Worm (Caenorhabditis elegans) whole organism, mixed stage, embryonic: ENCODE results near the gene Y39A3A.2.

ENCODE experiments used
- M03D4.4 ChIP-seq: sonication (generic microtip); optimal IDR thresholded peaks from 2 replicates; lab custom pipeline; 2017; ENCODE audit warnings: mild to moderate bottlenecking, missing genetic modification characterization, missing compliant biosample characterization
- bed-3 ChIP-seq: fragments of 200-800 bp; sonication (Bioruptor generic); optimal IDR thresholded peaks from 3 replicates; lab custom pipeline; 2018; ENCODE audit warnings: mild to moderate bottlenecking, missing genetic modification characterization, moderate library complexity, missing compliant biosample characterization
- blmp-1 ChIP-seq: fragments of 150-350 bp; optimal IDR thresholded peaks from 2 replicates; lab custom pipeline; 2014; ENCODE audit warnings: missing biosample characterization, missing genetic modification characterization
- ceh-39 ChIP-seq: fragments of 150-350 bp; optimal IDR thresholded peaks from 2 replicates; lab custom pipeline; 2014; ENCODE audit warnings: missing biosample characterization, missing genetic modification characterization
- ceh-43 ChIP-seq: fragments of 200-800 bp; sonication (Bioruptor generic); optimal IDR thresholded peaks from 2 replicates; lab custom pipeline; 2018; ENCODE audit warnings: mild to moderate bottlenecking, missing genetic modification characterization, moderate library complexity, missing compliant biosample characterization
- ces-1 ChIP-seq: fragments of 150-350 bp; optimal IDR thresholded peaks from 2 replicates; lab custom pipeline; 2014; ENCODE audit warnings: missing biosample characterization, missing genetic modification reagents, missing genetic modification characterization
- cnd-1 ChIP-seq: fragments of 200-800 bp; sonication (Bioruptor generic); optimal IDR thresholded peaks from 2 replicates; lab custom pipeline; 2018; ENCODE audit warnings: mild to moderate bottlenecking, missing genetic modification characterization, missing compliant biosample characterization
- elt-1 ChIP-seq: sonication (generic microtip); optimal IDR thresholded peaks from 2 replicates; lab custom pipeline; 2017; ENCODE audit warnings: missing genetic modification characterization, mild to moderate bottlenecking, missing compliant biosample characterization, antibody characterized with exemption, moderate library complexity, borderline replicate concordance; ENCODE audit not compliant: insufficient read depth
- elt-3 ChIP-seq: fragments of 150-350 bp; optimal IDR thresholded peaks from 2 replicates; lab custom pipeline; 2014; ENCODE audit warnings: missing biosample characterization, missing genetic modification characterization
- flh-1 ChIP-seq: fragments of 200-800 bp; sonication (Bioruptor generic); optimal IDR thresholded peaks from 2 replicates; lab custom pipeline; 2018; ENCODE audit warnings: mild to moderate bottlenecking, missing genetic modification characterization, moderate library complexity, missing compliant biosample characterization
- ham-2 ChIP-seq: fragments of 200-800 bp; sonication (Bioruptor generic); optimal IDR thresholded peaks from 2 replicates; lab custom pipeline; 2018; ENCODE audit warnings: mild to moderate bottlenecking, missing genetic modification characterization, missing compliant biosample characterization
- hlh-1 ChIP-seq: fragments of 150-350 bp; optimal IDR thresholded peaks from 2 replicates; lab custom pipeline; 2014; ENCODE audit warnings: missing biosample characterization, missing genetic modification reagents, missing genetic modification characterization
- lin-13 ChIP-seq: fragments of 150-350 bp; optimal IDR thresholded peaks from 2 replicates; lab custom pipeline; 2014; ENCODE audit warnings: missing biosample characterization, missing genetic modification characterization
- lin-32 ChIP-seq: fragments of 200-800 bp; sonication (Bioruptor generic); optimal IDR thresholded peaks from 2 replicates; lab custom pipeline; 2018; ENCODE audit warnings: mild to moderate bottlenecking, missing genetic modification characterization, missing compliant biosample characterization
- lsy-2 ChIP-seq: fragments of 150-350 bp; optimal IDR thresholded peaks from 2 replicates; lab custom pipeline; 2014; ENCODE audit warnings: missing biosample characterization, missing genetic modification characterization
- mab-5 ChIP-seq: fragments of 150-350 bp; optimal IDR thresholded peaks from 2 replicates; lab custom pipeline; 2014; ENCODE audit warnings: missing biosample characterization, missing genetic modification characterization
- mep-1 ChIP-seq: fragments of 150-350 bp; optimal IDR thresholded peaks from 2 replicates; lab custom pipeline; 2017; ENCODE audit warnings: missing biosample characterization, missing genetic modification reagents, missing genetic modification characterization, inconsistent platforms
- mls-2 ChIP-seq: sonication (generic microtip); optimal IDR thresholded peaks from 2 replicates; lab custom pipeline; 2016; ENCODE audit warnings: mild to moderate bottlenecking, missing genetic modification characterization, moderate library complexity, missing compliant biosample characterization
- nhr-12 ChIP-seq: fragments of 150-350 bp; optimal IDR thresholded peaks from 2 replicates; lab custom pipeline; 2014; ENCODE audit warnings: missing biosample characterization, missing genetic modification characterization
- nhr-2 ChIP-seq: fragments of 150-350 bp; optimal IDR thresholded peaks from 2 replicates; lab custom pipeline; 2014; ENCODE audit warnings: missing biosample characterization, missing genetic modification characterization
- nhr-237 ChIP-seq: fragments of 150-350 bp; optimal IDR thresholded peaks from 2 replicates; lab custom pipeline; 2014; ENCODE audit warnings: missing biosample characterization, missing genetic modification characterization
- nhr-28 ChIP-seq: fragments of 150-350 bp; optimal IDR thresholded peaks from 2 replicates; lab custom pipeline; 2014; ENCODE audit warnings: missing biosample characterization, missing genetic modification characterization
- pha-4 ChIP-seq: fragments of 150-350 bp; optimal IDR thresholded peaks from 2 replicates; lab custom pipeline; 2018; ENCODE audit warnings: missing biosample characterization, missing genetic modification reagents, missing genetic modification characterization
- sem-2 ChIP-seq: fragments of 200-800 bp; sonication (Bioruptor generic); optimal IDR thresholded peaks from 2 replicates; lab custom pipeline; 2018; ENCODE audit warnings: mild to moderate bottlenecking, missing genetic modification characterization, missing compliant biosample characterization
- sptf-1 ChIP-seq: sonication (generic microtip); optimal IDR thresholded peaks from 2 replicates; lab custom pipeline; 2017; ENCODE audit warnings: mild to moderate bottlenecking, missing genetic modification characterization, moderate library complexity, missing compliant biosample characterization
- tbx-8 ChIP-seq: fragments of 200-800 bp; sonication (Bioruptor generic); optimal IDR thresholded peaks from 2 replicates; lab custom pipeline; 2018; ENCODE audit warnings: mild to moderate bottlenecking, missing genetic modification characterization, moderate library complexity, missing compliant biosample characterization
- unc-39 ChIP-seq: fragments of 150-350 bp; optimal IDR thresholded peaks from 2 replicates; lab custom pipeline; 2014; ENCODE audit warnings: missing biosample characterization, missing genetic modification characterization
- unc-62 ChIP-seq: fragments of 150-350 bp; optimal IDR thresholded peaks from 2 replicates; lab custom pipeline; 2014; ENCODE audit warnings: missing biosample characterization, missing genetic modification reagents, missing genetic modification characterization
- zip-8 ChIP-seq: fragments of 150-350 bp; optimal IDR thresholded peaks from 2 replicates; lab custom pipeline; 2014; ENCODE audit warnings: missing biosample characterization, missing genetic modification characterization
- ztf-11 ChIP-seq: fragments of 150-350 bp; optimal IDR thresholded peaks from 2 replicates; lab custom pipeline; 2014; ENCODE audit warnings: missing biosample characterization, missing genetic modification characterization

Y39A3A.2 gene

DNA sequence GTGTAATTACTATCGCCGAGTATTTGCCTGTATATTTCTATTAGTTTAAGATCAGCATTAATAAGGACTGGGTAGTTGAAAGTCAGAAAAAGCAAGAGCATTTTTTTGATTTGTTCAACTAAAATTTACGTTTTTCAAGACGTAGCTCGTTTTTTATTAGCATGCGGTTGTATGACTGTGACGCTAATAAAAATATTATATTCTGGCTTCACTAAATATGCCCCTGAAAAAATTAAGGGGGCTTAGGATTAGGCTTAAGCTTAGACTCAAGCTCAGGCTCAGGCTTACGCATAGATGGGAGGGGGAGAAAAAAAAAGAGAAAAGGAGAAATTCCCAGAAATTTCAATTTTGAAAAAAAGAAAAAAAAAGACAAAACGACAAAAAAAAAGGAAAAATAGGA is at the start of gene Y39A3A.2:
TSS of gene Y39A3A.2 (minus strand) at position 101 of the 400 bp plus-strand sequence.
- TF ChIP-seq hlh-1 (tag; lab: Kevin White, UChicago) (no peak), elt-3 (tag; lab: Kevin White, UChicago) (no peak), M03D4.4 (tag; lab: Kevin White, UChicago) (no peak), elt-1 (tag; lab: Kevin White, UChicago) (no peak), nhr-12 (no peak), tbx-8 (no peak), lin-32 (no peak), ceh-39 (tag; lab: Kevin White, UChicago) (no peak), unc-39 (tag; lab: Kevin White, UChicago) (no peak), mls-2 (no peak), bed-3 (GFP tag; lab: Kevin White, UChicago) (no peak), ztf-11 (tag; lab: Kevin White, UChicago) (no peak), lsy-2 (no peak), mep-1 (tag; lab: Kevin White, UChicago) (no peak)

DNA sequence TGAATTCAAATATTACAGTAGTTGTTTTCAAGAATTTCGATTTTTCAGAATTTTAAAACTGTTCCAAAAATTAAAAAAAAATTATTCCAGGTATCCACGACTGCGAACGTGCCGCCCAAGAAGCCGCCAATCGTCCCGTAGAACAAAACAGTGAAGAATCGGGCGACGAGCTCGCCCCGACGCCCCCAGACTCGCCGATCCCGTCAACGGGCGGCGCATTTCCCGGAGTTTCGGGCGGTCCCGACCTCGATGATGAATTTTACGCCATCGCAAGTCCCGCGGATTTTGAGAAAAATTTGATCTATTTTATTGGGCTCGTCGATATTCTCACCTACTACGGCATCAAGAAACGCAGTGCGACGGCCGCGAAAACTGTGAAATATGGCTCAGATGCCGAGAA is 48.5 kb upstream of the Y39A3A.2 start:
- TF ChIP-seq cnd-1 (no peak), elt-1 (tag; lab: Kevin White, UChicago) (no peak), nhr-12 (no peak)

DNA sequence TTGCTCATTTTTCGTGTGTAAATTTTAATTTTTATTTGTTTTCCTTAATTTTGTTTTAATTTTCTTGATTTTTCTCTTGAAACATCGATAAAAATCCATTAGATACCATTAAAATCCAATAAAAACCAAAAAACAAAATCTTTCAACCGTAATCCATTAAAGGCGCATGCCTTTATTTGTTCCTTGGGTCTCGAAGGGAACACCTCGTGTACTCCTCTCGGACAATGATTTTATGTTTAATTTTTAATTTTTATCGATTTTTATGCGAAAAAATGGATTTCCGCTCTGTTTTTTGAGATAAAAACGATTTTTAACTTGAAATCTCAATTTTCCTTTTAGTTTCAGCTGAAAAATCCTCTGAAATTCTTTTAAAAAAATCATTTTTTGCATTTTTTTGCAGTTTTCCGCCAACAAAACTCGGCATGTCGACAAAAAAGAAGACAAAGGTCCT is 44.5 kb upstream of the Y39A3A.2 start, which contains the start of gene ppk-2:
TSS of gene ppk-2 (plus strand) at position 401 of the 451 bp plus-strand sequence.
- no peak for TF ChIP-seq blmp-1 (tag; lab: Kevin White, UChicago)
- no peak for TF ChIP-seq elt-3 (tag; lab: Kevin White, UChicago)
- TF ChIP-seq flh-1 (GFP tag; lab: Kevin White, UChicago): no peak
- no peak for TF ChIP-seq elt-1 (tag; lab: Kevin White, UChicago)
- TF ChIP-seq ceh-43 (GFP tag; lab: Kevin White, UChicago): no peak

DNA sequence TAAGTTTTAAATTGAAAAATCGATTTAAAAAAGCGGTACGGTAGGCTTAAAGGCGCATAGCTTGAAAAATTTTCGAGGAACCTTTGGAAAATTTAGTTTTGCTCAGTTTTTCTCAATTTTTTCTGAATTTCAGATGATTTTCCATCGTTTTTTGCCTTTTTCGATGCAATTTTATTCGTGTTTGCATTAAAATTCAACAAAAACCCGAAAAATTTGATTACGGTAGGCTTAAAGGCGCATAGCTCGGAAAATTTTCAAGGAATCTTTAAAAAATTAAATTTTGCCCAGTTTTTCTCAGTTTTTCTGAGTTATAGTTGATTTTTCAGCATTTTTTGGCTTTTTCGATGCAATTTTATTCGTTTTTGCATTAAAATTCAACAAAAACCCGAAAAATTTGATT is 43.8 kb upstream of the Y39A3A.2 start:
- TF ChIP-seq hlh-1 (tag; lab: Kevin White, UChicago) (no peak), nhr-28 (tag; lab: Kevin White, UChicago) (no peak), unc-39 (tag; lab: Kevin White, UChicago) (no peak), nhr-2 (no peak), nhr-237 (no peak), nhr-12 (no peak), elt-1 (tag; lab: Kevin White, UChicago) (no peak), ceh-43 (GFP tag; lab: Kevin White, UChicago) (no peak), zip-8 (tag; lab: Kevin White, UChicago) (no peak), lin-13 (tag; lab: Kevin White, UChicago) (no peak), ham-2 (GFP tag; lab: Kevin White, UChicago) (no peak), mab-5 (tag; lab: Kevin White, UChicago) (no peak), sem-2 (GFP tag; lab: Kevin White, UChicago) (no peak), tbx-8 (no peak), cnd-1 (no peak), elt-3 (tag; lab: Kevin White, UChicago) (no peak), sptf-1 (tag; lab: Kevin White, UChicago) (no peak), ces-1 (GFP tag; lab: Kevin White, UChicago) (no peak)

DNA sequence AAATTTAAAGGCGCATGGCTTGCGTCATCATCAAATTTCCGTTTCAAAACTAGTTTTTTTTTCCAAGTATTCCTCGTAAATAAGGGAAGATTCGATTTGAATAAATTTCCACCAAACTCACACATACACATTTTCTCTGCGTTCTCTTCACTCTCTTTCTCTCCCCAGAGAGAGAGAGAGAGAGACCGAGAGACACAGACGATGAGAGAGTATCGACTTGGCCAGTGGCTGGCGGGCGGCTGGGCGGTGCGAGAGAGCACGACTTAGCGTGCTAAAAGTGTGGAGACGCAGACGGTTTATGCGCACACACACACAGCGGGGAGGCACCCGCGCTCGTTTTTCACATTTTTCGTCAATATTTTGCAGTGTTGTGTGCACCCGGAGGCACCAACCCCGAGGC is 43.4 kb upstream of the Y39A3A.2 start:
- peak; percentile 13 for TF ChIP-seq M03D4.4 (tag; lab: Kevin White, UChicago)
- peak; percentile 27 for TF ChIP-seq sptf-1 (tag; lab: Kevin White, UChicago)
- TF ChIP-seq nhr-2: no peak
- peak; percentile 70 for TF ChIP-seq ceh-39 (tag; lab: Kevin White, UChicago)
- no peak for TF ChIP-seq lin-13 (tag; lab: Kevin White, UChicago)
- TF ChIP-seq unc-62: peak; percentile 8
- peak; percentile 67 for TF ChIP-seq pha-4
- TF ChIP-seq lsy-2: peak; percentile 56
- TF ChIP-seq ces-1 (GFP tag; lab: Kevin White, UChicago): peak; percentile 95
